Worm (Caenorhabditis elegans): Measurements from ENCODE around the gene clh-5.

DNA sequence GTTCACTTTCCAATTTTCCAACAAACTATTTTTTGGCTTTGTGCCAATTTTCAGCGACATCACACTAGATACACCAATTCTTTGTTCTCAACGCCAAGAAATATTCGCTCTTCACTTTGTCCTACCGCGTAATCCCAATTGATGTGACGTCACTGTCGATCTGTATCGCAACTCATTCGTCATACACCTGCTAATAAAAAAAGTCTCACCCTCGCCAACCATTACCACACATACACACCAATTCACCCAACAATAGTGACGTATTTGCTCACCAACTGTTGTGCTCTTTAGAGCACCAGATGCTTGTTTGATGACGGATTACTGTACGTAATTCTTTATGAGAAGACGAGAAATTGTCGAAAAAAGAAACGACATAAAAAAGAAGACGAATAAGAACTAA is 35.1 kb downstream of the clh-5 start:
- TF ChIP-seq elt-2 (tag; optimal IDR thresholded peaks at IDR 0.05) (no peak), unc-86 (tag; optimal IDR thresholded peaks at IDR 0.05) (no peak), snpc-4 (tag; optimal IDR thresholded peaks at IDR 0.05) (no peak), C34B4.2 (tag; optimal IDR thresholded peaks at IDR 0.05) (no peak), ceh-8 (GFP tag; optimal IDR thresholded peaks at IDR 0.05) (no peak), nhr-11 (tag; optimal IDR thresholded peaks at IDR 0.05) (no peak), mep-1 (tag; optimal IDR thresholded peaks at IDR 0.05) (no peak), sptf-1 (tag; optimal IDR thresholded peaks at IDR 0.05) (no peak)
